Worm (Caenorhabditis elegans): ENCODE measurements around the gene golg-2.

DNA sequence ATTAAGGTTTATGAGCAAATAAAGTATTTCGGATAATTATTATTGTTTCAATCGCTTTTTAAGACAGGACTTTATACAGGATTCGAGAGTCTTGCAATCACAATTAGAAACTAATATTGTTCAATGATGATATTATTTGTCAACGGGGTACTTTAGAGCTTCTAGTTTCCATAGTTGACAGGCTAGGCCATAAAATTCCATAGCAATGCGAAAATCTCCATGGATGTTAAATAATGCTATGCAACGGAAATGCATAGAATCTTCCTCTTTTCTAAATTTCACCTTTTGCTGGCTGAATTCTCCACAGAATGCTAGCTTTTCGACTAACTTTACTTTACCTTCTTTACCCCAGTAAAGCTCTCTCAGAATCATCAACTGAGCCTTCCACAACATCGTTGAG is 31.9 kb downstream of the golg-2 start, which contains the start of gene F59A6.3:
- TF ChIP-seq nhr-21 (tag; optimal IDR thresholded peaks at IDR 0.05) (no peak), skn-1 (tag; optimal IDR thresholded peaks at IDR 0.05) (no peak), lin-13 (GFP tag; optimal IDR thresholded peaks at IDR 0.05) (no peak), ztf-11 (tag; optimal IDR thresholded peaks at IDR 0.05) (no peak), unc-62 (GFP tag; optimal IDR thresholded peaks at IDR 0.05) (no peak), ZK546.5 (tag; optimal IDR thresholded peaks at IDR 0.05) (no peak), nhr-129 (tag; optimal IDR thresholded peaks at IDR 0.05) (no peak)

Data from whole organism, L2 larva.